Worm (Caenorhabditis elegans) whole organism, L3 larva: ENCODE measurements around the gene srw-55.

ENCODE experiments used
- ama-1 ChIP-seq: fragments of 150-350 bp; optimal IDR thresholded peaks from 2 replicates; lab custom pipeline; 2018
- elt-2 ChIP-seq: sonication (generic microtip); optimal IDR thresholded peaks from 2 replicates; lab custom pipeline; 2016; ENCODE audit warnings: missing genetic modification reagents, mild to moderate bottlenecking, missing genetic modification characterization, missing compliant biosample characterization
- fkh-10 ChIP-seq: sonication (generic microtip); optimal IDR thresholded peaks from 2 replicates; lab custom pipeline; 2017; ENCODE audit warnings: missing biosample characterization, missing genetic modification reagents, missing genetic modification characterization
- fkh-2 ChIP-seq: fragments of 150-350 bp; optimal IDR thresholded peaks from 2 replicates; lab custom pipeline; 2014; ENCODE audit warnings: missing biosample characterization, missing genetic modification reagents, missing genetic modification characterization
- lsy-12 ChIP-seq: sonication (generic microtip); optimal IDR thresholded peaks from 2 replicates; lab custom pipeline; 2016; ENCODE audit warnings: mild to moderate bottlenecking, missing genetic modification characterization, missing compliant biosample characterization
- nhr-12 ChIP-seq: fragments of 150-350 bp; optimal IDR thresholded peaks from 2 replicates; lab custom pipeline; 2014; ENCODE audit warnings: missing biosample characterization, missing genetic modification characterization
- nhr-76 ChIP-seq: fragments of 150-350 bp; sonication (generic microtip); optimal IDR thresholded peaks from 5 replicates; lab custom pipeline; 2014; ENCODE audit warnings: missing biosample characterization, missing genetic modification characterization
- nhr-77 ChIP-seq: fragments of 150-350 bp; optimal IDR thresholded peaks from 2 replicates; lab custom pipeline; 2014; ENCODE audit warnings: missing biosample characterization, missing genetic modification characterization
- pha-4 ChIP-seq: fragments of 150-350 bp; optimal IDR thresholded peaks from 2 replicates; lab custom pipeline; 2014; ENCODE audit warnings: missing biosample characterization, missing genetic modification reagents, missing genetic modification characterization
- unc-62 ChIP-seq: fragments of 150-350 bp; sonication (generic microtip); optimal IDR thresholded peaks from 4 replicates; lab custom pipeline; 2014; ENCODE audit warnings: missing biosample characterization, missing genetic modification reagents, missing genetic modification characterization
- zag-1 ChIP-seq: fragments of 150-350 bp; optimal IDR thresholded peaks from 2 replicates; lab custom pipeline; 2014; ENCODE audit warnings: missing biosample characterization, missing genetic modification characterization
- ztf-4 ChIP-seq: fragments of 150-350 bp; optimal IDR thresholded peaks from 2 replicates; lab custom pipeline; 2014; ENCODE audit warnings: missing biosample characterization, missing genetic modification characterization

- TF ChIP-seq ama-1 (lab: Kevin White, UChicago) = no peak
- no peak for TF ChIP-seq nhr-76 (tag; lab: Kevin White, UChicago)
- no peak for TF ChIP-seq nhr-77 (tag; lab: Kevin White, UChicago)
- TF ChIP-seq fkh-2 (tag; lab: Kevin White, UChicago) = no peak
- TF ChIP-seq pha-4 (tag; lab: Kevin White, UChicago) = no peak
- no peak for TF ChIP-seq zag-1 (tag; lab: Kevin White, UChicago)
- TF ChIP-seq lsy-12 (tag; lab: Kevin White, UChicago) = no peak
- TF ChIP-seq unc-62 (GFP tag; lab: Kevin White, UChicago) = no peak
- TF ChIP-seq elt-2 = no peak
- no peak for TF ChIP-seq fkh-10 (GFP tag; lab: Kevin White, UChicago)
- no peak for TF ChIP-seq ztf-4 (tag; lab: Kevin White, UChicago)
- no peak for TF ChIP-seq nhr-12 (tag; lab: Kevin White, UChicago)
These were observed 27.4 kb upstream of the srw-55 start, which contains the start of gene sri-1 for ce11 chrV:15967542-15967941.
